Fruit fly (Drosophila melanogaster): ENCODE data around the gene CG10077.

Gene CG10077

DNA sequence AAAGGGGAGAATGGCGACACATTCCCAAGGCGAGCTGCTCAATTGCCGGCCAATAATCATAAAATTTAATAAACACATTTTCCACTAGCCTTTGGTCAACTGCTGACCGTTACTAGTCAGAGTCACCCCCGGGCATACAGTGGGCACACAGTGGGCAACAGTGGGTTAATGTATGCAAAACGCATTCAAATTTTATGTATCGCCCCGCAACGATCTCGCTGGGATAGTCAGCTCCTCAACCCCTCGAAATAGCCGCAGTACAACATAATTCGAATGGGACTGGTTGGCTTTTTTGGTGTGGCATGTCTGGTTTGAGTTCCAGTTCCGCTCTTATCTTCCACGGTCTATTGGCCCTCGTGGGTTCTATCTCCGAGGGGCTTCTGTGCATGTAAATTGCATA is 36.5 kb downstream of the CG10077 start (continued):
- TF ChIP-seq Dp (GFP tag; optimal IDR thresholded peaks at IDR 0.05) (no peak), ap (GFP tag; IDR thresholded peaks at IDR 0.05) (no peak), CG8359 (GFP tag; optimal IDR thresholded peaks at IDR 0.05; ENCODE audit: borderline replicate concordance) (no peak), tup (GFP tag; optimal IDR thresholded peaks at IDR 0.05) (no peak), lab (GFP tag; optimal IDR thresholded peaks at IDR 0.05) (no peak), CG10431 (GFP tag; optimal IDR thresholded peaks at IDR 0.05) (no peak), Antp (GFP tag; optimal IDR thresholded peaks at IDR 0.05) (no peak), Hr78 (GFP tag; optimal IDR thresholded peaks at IDR 0.05) (peak in 1 of 2 experiments; percentile 13), ttk (GFP tag; IDR thresholded peaks at IDR 0.05) (0 out of 2 replicates have a peak, but pooled peaks have one; percentile 15), CG12942 (GFP tag; optimal IDR thresholded peaks at IDR 0.05) (no peak), CG8765 (GFP tag; IDR thresholded peaks at IDR 0.05) (no peak), lov (optimal IDR thresholded peaks at IDR 0.05) (no peak), lov (GFP tag; IDR thresholded peaks at IDR 0.05) (no peak), sqz (GFP tag; optimal IDR thresholded peaks at IDR 0.05) (no peak), Ets65A (GFP tag) (peak; percentile 11), dpn (GFP tag; optimal IDR thresholded peaks at IDR 0.05) (no peak)

DNA sequence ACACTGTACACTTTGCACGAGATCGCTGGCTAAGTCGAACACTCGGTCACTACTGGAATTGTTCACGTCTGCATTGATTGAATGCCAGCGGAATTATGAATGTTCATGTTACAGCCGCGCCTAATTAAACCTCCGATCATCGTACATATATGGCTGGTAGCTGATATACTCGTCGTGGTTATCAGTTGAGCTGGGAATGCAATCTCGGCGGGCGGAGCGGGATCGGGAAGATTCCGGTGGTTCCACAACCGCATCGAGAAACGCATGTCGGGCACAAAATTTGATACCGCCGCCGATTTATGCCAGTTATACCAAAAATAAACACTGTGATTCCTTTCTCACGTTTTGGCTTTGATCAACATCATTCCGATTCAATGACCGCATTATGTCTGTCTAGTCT is 40.9 kb downstream of the CG10077 start, which contains the start of gene Prat2:
Prat2 (minus strand) TSS at position 101 of the 400 bp plus-strand sequence.
- TF ChIP-seq CG30403 (GFP tag; optimal IDR thresholded peaks at IDR 0.05) (no peak), sob (GFP tag; IDR thresholded peaks at IDR 0.05) (no peak), CG4854 (GFP tag; optimal IDR thresholded peaks at IDR 0.05) (no peak), aop (GFP tag; IDR thresholded peaks at IDR 0.05) (no peak), chif (GFP tag; optimal IDR thresholded peaks at IDR 0.05) (no peak), Camta (GFP tag; optimal IDR thresholded peaks at IDR 0.05) (no peak), nerfin-2 (GFP tag; IDR thresholded peaks at IDR 0.05; ENCODE audit: partially characterized antibody) (no peak), HLH54F (GFP tag; optimal IDR thresholded peaks at IDR 0.05) (no peak)

DNA sequence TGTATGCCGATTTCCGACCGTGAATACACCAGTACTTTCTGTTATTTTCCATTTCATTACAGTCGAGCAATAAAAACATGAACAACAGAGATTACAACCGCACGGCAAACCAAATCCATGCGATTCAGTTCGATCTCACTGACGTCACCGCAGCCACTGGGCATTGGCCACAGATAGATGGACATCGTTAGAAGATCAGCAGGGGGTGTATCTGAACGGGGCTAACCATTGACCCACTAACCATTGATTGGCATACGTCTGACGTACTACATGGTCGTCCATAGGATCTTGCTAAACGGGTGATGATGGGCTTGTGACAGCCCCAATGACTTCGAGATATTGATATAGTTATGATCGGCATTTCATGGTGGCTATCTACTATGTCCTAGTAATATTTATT is 41.9 kb downstream of the CG10077 start:
- TF ChIP-seq CG9727 (GFP tag; optimal IDR thresholded peaks at IDR 0.05), result no peak
- no peak for TF ChIP-seq Abd-B (GFP tag; optimal IDR thresholded peaks at IDR 0.05)
- no peak for TF ChIP-seq CG3838 (GFP tag; optimal IDR thresholded peaks at IDR 0.05)
- peak; percentile 60 for TF ChIP-seq Ets65A (GFP tag)
- TF ChIP-seq sr (GFP tag; IDR thresholded peaks at IDR 0.05), result no peak
- TF ChIP-seq sug (tag; optimal IDR thresholded peaks at IDR 0.05), result peak; percentile 71

DNA sequence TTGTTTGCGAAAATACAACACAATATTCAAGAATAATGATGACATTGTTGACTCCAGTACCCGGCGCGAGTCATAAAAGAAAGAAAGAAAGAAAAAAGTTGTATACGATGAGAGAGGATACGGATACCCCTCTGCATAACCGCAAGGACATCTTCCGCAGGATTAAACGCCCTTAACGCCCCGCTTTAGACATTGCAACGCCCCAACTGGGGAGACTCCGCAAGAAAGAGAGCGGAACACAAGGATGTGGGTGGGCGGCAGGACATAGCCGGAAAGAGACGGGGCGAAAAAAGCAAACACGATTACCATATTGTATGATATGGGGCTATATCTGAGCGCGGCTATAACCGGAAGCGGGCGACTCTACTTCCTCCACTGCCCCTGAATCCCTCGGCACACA is 44.5 kb downstream of the CG10077 start:
- no peak for TF ChIP-seq CG4854 (GFP tag; optimal IDR thresholded peaks at IDR 0.05)
- no peak for TF ChIP-seq CG7271 (tag; optimal IDR thresholded peaks at IDR 0.05)
- TF ChIP-seq lov (optimal IDR thresholded peaks at IDR 0.05), result no peak
- peak; percentile 45; the same call in 1 of the 3 replicates for TF ChIP-seq lov (GFP tag; IDR thresholded peaks at IDR 0.05)
- TF ChIP-seq chinmo (GFP tag; IDR thresholded peaks at IDR 0.05; ENCODE audit: partially characterized antibody), result 0 out of 4 replicates have a peak, but pooled peaks have one; percentile 60
- peak; percentile 77 for TF ChIP-seq Ets65A (GFP tag)

DNA sequence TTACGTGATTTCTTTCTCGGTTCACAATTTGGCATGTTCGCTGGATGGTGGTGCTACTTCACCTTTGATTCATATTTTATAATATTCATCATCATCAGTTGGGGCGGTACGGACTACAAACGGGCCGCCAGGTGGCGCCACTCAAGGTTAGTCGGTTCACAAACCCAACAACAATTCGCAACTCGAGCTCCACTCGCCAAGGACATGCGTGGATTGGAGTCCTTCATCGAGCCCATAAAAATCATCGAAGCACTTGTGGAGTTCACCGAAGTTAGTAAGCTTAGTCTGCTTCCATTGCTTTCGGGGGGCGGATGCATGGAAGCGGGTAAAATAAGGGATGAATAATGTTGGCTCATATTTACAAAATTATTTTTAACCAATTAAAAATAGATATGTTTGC is 48.9 kb downstream of the CG10077 start:
- TF ChIP-seq Dip2 (GFP tag; IDR thresholded peaks at IDR 0.05) (no peak), Lpt (GFP tag; optimal IDR thresholded peaks at IDR 0.05) (no peak), bbx (GFP tag; IDR thresholded peaks at IDR 0.05; ENCODE audit: partially characterized antibody) (0 out of 2 replicates have a peak, but pooled peaks have one; percentile 13), bab2 (GFP tag; optimal IDR thresholded peaks at IDR 0.05) (no peak), Sox102F (GFP tag; optimal IDR thresholded peaks at IDR 0.05) (no peak), CG3163 (GFP tag; optimal IDR thresholded peaks at IDR 0.05) (no peak), dmrt11E (tag; optimal IDR thresholded peaks at IDR 0.05) (no peak), CG12942 (GFP tag; optimal IDR thresholded peaks at IDR 0.05) (no peak), CG32532 (GFP tag; IDR thresholded peaks at IDR 0.05) (0 out of 2 replicates have a peak, but pooled peaks have one; percentile 6), CG10959 (GFP tag; IDR thresholded peaks at IDR 0.05) (no peak), B-H2 (GFP tag; optimal IDR thresholded peaks at IDR 0.05) (no peak), CG1529 (GFP tag; optimal IDR thresholded peaks at IDR 0.05) (no peak), gro (GFP tag; optimal IDR thresholded peaks at IDR 0.05) (no peak), sens (GFP tag) (peak; percentile 69), Jarid2 (GFP tag; optimal IDR thresholded peaks at IDR 0.05) (peak; percentile 29), CG13894 (tag; optimal IDR thresholded peaks at IDR 0.05) (peak; percentile 86)

Measured in whole organism, embryonic.